Worm (Caenorhabditis elegans) whole organism, mixed stage, embryonic: Measurements from ENCODE around the gene col-20.

ENCODE experiments used
- bed-3 ChIP-seq: fragments of 200-800 bp; sonication (Bioruptor generic); optimal IDR thresholded peaks from 3 replicates; lab custom pipeline; 2018; ENCODE audit warnings: mild to moderate bottlenecking, missing genetic modification characterization, moderate library complexity, missing compliant biosample characterization
- blmp-1 ChIP-seq: fragments of 150-350 bp; optimal IDR thresholded peaks from 2 replicates; lab custom pipeline; 2014; ENCODE audit warnings: missing biosample characterization, missing genetic modification characterization
- lin-13 ChIP-seq: fragments of 150-350 bp; optimal IDR thresholded peaks from 2 replicates; lab custom pipeline; 2014; ENCODE audit warnings: missing biosample characterization, missing genetic modification characterization
- mab-5 ChIP-seq: fragments of 150-350 bp; optimal IDR thresholded peaks from 2 replicates; lab custom pipeline; 2014; ENCODE audit warnings: missing biosample characterization, missing genetic modification characterization
- nhr-12 ChIP-seq: fragments of 150-350 bp; optimal IDR thresholded peaks from 2 replicates; lab custom pipeline; 2014; ENCODE audit warnings: missing biosample characterization, missing genetic modification characterization
- nhr-237 ChIP-seq: fragments of 150-350 bp; optimal IDR thresholded peaks from 2 replicates; lab custom pipeline; 2014; ENCODE audit warnings: missing biosample characterization, missing genetic modification characterization
- unc-39 ChIP-seq: fragments of 150-350 bp; optimal IDR thresholded peaks from 2 replicates; lab custom pipeline; 2014; ENCODE audit warnings: missing biosample characterization, missing genetic modification characterization
- unc-62 ChIP-seq: fragments of 150-350 bp; optimal IDR thresholded peaks from 2 replicates; lab custom pipeline; 2014; ENCODE audit warnings: missing biosample characterization, missing genetic modification reagents, missing genetic modification characterization

DNA sequence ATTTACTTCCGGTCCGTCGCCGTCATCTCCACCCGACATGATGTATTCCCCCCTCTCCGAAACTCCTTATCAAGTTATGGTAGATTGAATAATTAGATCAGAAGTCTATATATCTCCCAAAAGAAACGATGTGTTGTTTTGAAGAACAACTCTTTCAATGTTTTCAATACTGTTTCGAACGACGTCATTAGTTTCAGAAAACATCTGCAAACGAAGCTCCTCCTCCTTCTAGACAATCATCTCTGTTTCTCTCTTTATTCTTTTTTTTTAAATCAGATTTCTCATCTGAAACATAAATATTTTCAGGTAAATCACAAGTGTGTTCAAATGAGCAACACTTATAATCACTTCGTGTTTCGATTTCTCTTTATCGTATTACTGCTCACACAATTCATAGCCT, 20.7 kb downstream of the col-20 start, which contains the start of gene T23B7.3:
- TF ChIP-seq nhr-237 (tag; lab: Kevin White, UChicago) (no peak), unc-39 (tag; lab: Kevin White, UChicago) (no peak), nhr-12 (tag; lab: Kevin White, UChicago) (no peak), lin-13 (no peak), blmp-1 (tag; lab: Kevin White, UChicago) (no peak), bed-3 (no peak), unc-62 (GFP tag; lab: Kevin White, UChicago) (no peak), mab-5 (tag; lab: Kevin White, UChicago) (no peak)
